Worm (Caenorhabditis elegans) whole organism, late embryonic: ENCODE measurements around the gene capg-2.

ENCODE experiments used
- C08G9.2 ChIP-seq: sonication (generic microtip); optimal IDR thresholded peaks from 2 replicates; lab custom pipeline; 2016; ENCODE audit warnings: mild to moderate bottlenecking, missing genetic modification characterization, moderate library complexity, missing compliant biosample characterization
- T23F11.4 ChIP-seq: fragments of 200-800 bp; sonication (Bioruptor generic); optimal IDR thresholded peaks from 2 replicates; lab custom pipeline; 2018; ENCODE audit warnings: mild to moderate bottlenecking, missing genetic modification characterization, missing compliant biosample characterization
- ahr-1 ChIP-seq: sonication (generic microtip); optimal IDR thresholded peaks from 2 replicates; lab custom pipeline; 2016; ENCODE audit warnings: missing genetic modification characterization, missing compliant biosample characterization
- ceh-19 ChIP-seq: fragments of 200-800 bp; sonication (Bioruptor generic); optimal IDR thresholded peaks from 2 replicates; lab custom pipeline; 2018; ENCODE audit warnings: mild to moderate bottlenecking, missing genetic modification characterization, missing compliant biosample characterization
- ceh-24 ChIP-seq: sonication (generic microtip); optimal IDR thresholded peaks from 2 replicates; lab custom pipeline; 2016; ENCODE audit warnings: mild to moderate bottlenecking, missing genetic modification characterization, missing compliant biosample characterization
- ceh-31 ChIP-seq: sonication (generic microtip); optimal IDR thresholded peaks from 2 replicates; lab custom pipeline; 2016; ENCODE audit warnings: missing genetic modification characterization, missing compliant biosample characterization
- che-1 ChIP-seq: sonication (generic microtip); optimal IDR thresholded peaks from 2 replicates; lab custom pipeline; 2016; ENCODE audit warnings: mild to moderate bottlenecking, missing genetic modification characterization, missing compliant biosample characterization
- eyg-1 ChIP-seq: sonication (generic microtip); optimal IDR thresholded peaks from 2 replicates; lab custom pipeline; 2016; ENCODE audit warnings: missing genotype, missing genetic modification characterization, missing compliant biosample characterization
- fkh-10 ChIP-seq: fragments of 150-350 bp; optimal IDR thresholded peaks from 2 replicates; lab custom pipeline; 2014; ENCODE audit warnings: missing biosample characterization, missing genetic modification reagents, missing genetic modification characterization
- fkh-6 ChIP-seq: sonication (generic microtip); optimal IDR thresholded peaks from 2 replicates; lab custom pipeline; 2016; ENCODE audit warnings: missing genetic modification characterization, missing compliant biosample characterization
- hlh-8 ChIP-seq: sonication (generic microtip); optimal IDR thresholded peaks from 2 replicates; lab custom pipeline; 2016; ENCODE audit warnings: missing genotype, missing genetic modification characterization, missing compliant biosample characterization
- lim-6 ChIP-seq: sonication (generic microtip); optimal IDR thresholded peaks from 2 replicates; lab custom pipeline; 2016; ENCODE audit warnings: missing genetic modification characterization, missing compliant biosample characterization
- mec-3 ChIP-seq: sonication (generic microtip); optimal IDR thresholded peaks from 2 replicates; lab custom pipeline; 2016; ENCODE audit warnings: borderline replicate concordance, missing genetic modification characterization, missing compliant biosample characterization
- nfya-1 ChIP-seq: sonication (generic microtip); optimal IDR thresholded peaks from 2 replicates; lab custom pipeline; 2017; ENCODE audit warnings: missing genetic modification characterization, mild to moderate bottlenecking, missing compliant biosample characterization, antibody characterized with exemption, moderate library complexity
- nhr-11 ChIP-seq: fragments of 150-350 bp; optimal IDR thresholded peaks from 2 replicates; lab custom pipeline; 2014; ENCODE audit warnings: missing biosample characterization, missing genetic modification characterization
- nhr-232 ChIP-seq: sonication (generic microtip); optimal IDR thresholded peaks from 2 replicates; lab custom pipeline; 2016; ENCODE audit warnings: missing genetic modification characterization, missing compliant biosample characterization
- pat-9 ChIP-seq: fragments of 200-800 bp; sonication (Bioruptor generic); optimal IDR thresholded peaks from 2 replicates; lab custom pipeline; 2018; ENCODE audit warnings: mild to moderate bottlenecking, missing genetic modification characterization, moderate library complexity, missing compliant biosample characterization
- pha-4 ChIP-seq: fragments of 150-350 bp; optimal IDR thresholded peaks from 2 replicates; lab custom pipeline; 2018; ENCODE audit warnings: missing biosample characterization, missing genetic modification reagents, missing genetic modification characterization
- pqm-1 ChIP-seq: sonication (generic microtip); optimal IDR thresholded peaks from 2 replicates; lab custom pipeline; 2016; ENCODE audit warnings: missing genetic modification characterization, missing compliant biosample characterization
- ref-2 ChIP-seq: sonication (generic microtip); optimal IDR thresholded peaks from 2 replicates; lab custom pipeline; 2016; ENCODE audit warnings: missing genetic modification characterization, missing compliant biosample characterization
- syd-9 ChIP-seq: sonication (generic microtip); optimal IDR thresholded peaks from 2 replicates; lab custom pipeline; 2016; ENCODE audit warnings: mild to moderate bottlenecking, missing genetic modification characterization, moderate library complexity, missing compliant biosample characterization
- tbx-2 ChIP-seq: sonication (generic microtip); optimal IDR thresholded peaks from 2 replicates; lab custom pipeline; 2016; ENCODE audit warnings: missing genetic modification characterization, missing compliant biosample characterization
- unc-42 ChIP-seq: sonication (generic microtip); optimal IDR thresholded peaks from 2 replicates; lab custom pipeline; 2016; ENCODE audit warnings: missing genotype, missing genetic modification characterization, missing compliant biosample characterization
- ztf-16 ChIP-seq: sonication (generic microtip); optimal IDR thresholded peaks from 2 replicates; lab custom pipeline; 2017; ENCODE audit warnings: missing genetic modification characterization, missing compliant biosample characterization

capg-2 gene

DNA sequence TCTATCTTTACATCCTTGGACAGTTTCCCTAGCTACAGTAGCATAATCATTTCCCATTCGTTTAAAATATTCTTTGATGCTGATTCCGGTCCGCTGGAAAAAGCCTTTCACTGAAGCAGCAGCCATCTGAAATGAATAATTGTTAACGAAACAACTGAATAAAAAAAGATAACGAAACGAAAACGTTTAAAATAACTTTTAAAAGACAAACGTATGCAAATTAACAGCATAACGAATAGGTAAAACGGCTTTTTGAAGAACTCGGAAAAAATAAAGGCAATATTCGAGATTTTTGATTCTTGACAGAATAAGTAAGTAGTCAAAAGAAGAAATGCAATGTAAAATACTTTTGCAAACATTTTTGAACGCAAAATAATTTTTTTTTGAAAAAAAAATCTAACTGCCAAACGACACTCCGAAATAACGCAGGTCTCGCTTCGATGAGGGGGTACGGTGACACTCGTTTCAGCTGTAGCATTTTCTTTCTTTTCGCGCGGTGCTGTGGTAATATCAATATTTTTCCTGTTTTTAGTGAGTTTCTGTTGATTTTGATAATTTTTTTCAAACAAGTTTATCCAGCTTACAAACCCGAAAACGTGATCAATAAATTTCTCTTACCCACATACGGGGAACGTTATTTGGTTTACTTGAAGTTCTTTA is 46.4 kb downstream of the capg-2 start, which contains the start of the genes R04F11.5 and R04F11.2 (continued):
- TF ChIP-seq pat-9 (tag; lab: Kevin White, UChicago) (no peak), lim-6 (tag; lab: Kevin White, UChicago) (no peak), eyg-1 (no peak), ref-2 (tag; lab: Kevin White, UChicago) (peak; percentile 12), hlh-8 (tag; lab: Kevin White, UChicago) (no peak), T23F11.4 (no peak), fkh-10 (GFP tag; lab: Kevin White, UChicago) (peak; percentile 6), pqm-1 (no peak), pha-4 (tag; lab: Kevin White, UChicago) (no peak), C08G9.2 (tag; lab: Kevin White, UChicago) (no peak), che-1 (tag; lab: Kevin White, UChicago) (no peak), mec-3 (tag; lab: Kevin White, UChicago) (no peak), nfya-1 (tag; lab: Kevin White, UChicago) (peak; percentile 84), ceh-19 (GFP tag; lab: Kevin White, UChicago) (no peak), ceh-24 (tag; lab: Kevin White, UChicago) (no peak), nhr-11 (tag; lab: Kevin White, UChicago) (no peak)

ce11 chrV:12320274-12320839 is 48.7 kb downstream of the capg-2 start:
- TF ChIP-seq lim-6 (tag; lab: Kevin White, UChicago), result no peak
- no peak for TF ChIP-seq ceh-31 (tag; lab: Kevin White, UChicago)
- no peak for TF ChIP-seq syd-9
- TF ChIP-seq pqm-1, result no peak
- no peak for TF ChIP-seq ztf-16 (tag; lab: Kevin White, UChicago)
- TF ChIP-seq ahr-1 (tag; lab: Kevin White, UChicago), result no peak
- TF ChIP-seq nfya-1 (tag; lab: Kevin White, UChicago), result no peak
- no peak for TF ChIP-seq tbx-2 (tag; lab: Kevin White, UChicago)
- no peak for TF ChIP-seq unc-42 (tag; lab: Kevin White, UChicago)
- TF ChIP-seq fkh-6, result no peak
- TF ChIP-seq nhr-232 (tag; lab: Kevin White, UChicago), result no peak
- TF ChIP-seq, all 69 proteins: peak for 0
